Fruit fly (Drosophila melanogaster) whole organism, embryonic: ENCODE results near the gene CG15209.

Experiments used
- ATbp ChIP-seq: fragments of 200-800 bp; sonication (Bioruptor generic); optimal IDR thresholded peaks from 2 replicates; lab custom pipeline; 2017; ENCODE audit warnings: missing biosample characterization, mild to moderate bottlenecking, missing genetic modification characterization, missing genetic modification reagents
- Abd-B ChIP-seq: fragments of 200-800 bp; sonication (Bioruptor generic); optimal IDR thresholded peaks from 2 replicates; lab custom pipeline; 2018; ENCODE audit warnings: missing biosample characterization, mild to moderate bottlenecking, missing genetic modification characterization, moderate library complexity
- Atf6 ChIP-seq: fragments of 200-800 bp; sonication (Bioruptor generic); IDR thresholded peaks from 2 replicates; pipeline ENCODE4 v1.3.6; 2022; ENCODE audit warnings: missing biosample characterization, missing genetic modification characterization
- B-H2 ChIP-seq: fragments of 200-800 bp; sonication (Bioruptor generic); optimal IDR thresholded peaks from 2 replicates; lab custom pipeline; 2018; ENCODE audit warnings: missing biosample characterization, mild to moderate bottlenecking, missing genetic modification characterization
- CG10267 ChIP-seq: fragments of 200-800 bp; sonication (Bioruptor generic); optimal IDR thresholded peaks from 2 replicates; lab custom pipeline; 2018; ENCODE audit warnings: missing biosample characterization, mild to moderate bottlenecking, missing genetic modification characterization, moderate library complexity
- CG13287 ChIP-seq: fragments of 200-800 bp; sonication (Bioruptor generic); IDR thresholded peaks from 2 replicates; pipeline ENCODE4 v1.3.6; 2022; ENCODE audit warnings: missing biosample characterization, missing genetic modification characterization; ENCODE audit not compliant: partially characterized antibody
- CG15011 ChIP-seq: fragments of 200-800 bp; sonication (Bioruptor generic); optimal IDR thresholded peaks from 3 replicates; lab custom pipeline; 2018; ENCODE audit warnings: missing biosample characterization, mild to moderate bottlenecking, missing genetic modification characterization
- CG15479 ChIP-seq: fragments of 200-800 bp; sonication (Bioruptor generic); optimal IDR thresholded peaks from 3 replicates; lab custom pipeline; 2019; ENCODE audit warnings: missing biosample characterization, mild to moderate bottlenecking, missing genetic modification characterization, moderate library complexity
- CG16863 ChIP-seq: fragments of 200-800 bp; sonication (Bioruptor generic); optimal IDR thresholded peaks from 3 replicates; lab custom pipeline; 2016; ENCODE audit warnings: missing biosample characterization, missing genetic modification characterization
- CG17568 ChIP-seq: fragments of 200-800 bp; sonication (Bioruptor generic); optimal IDR thresholded peaks from 2 replicates; lab custom pipeline; 2018; ENCODE audit warnings: missing biosample characterization, mild to moderate bottlenecking, missing genetic modification characterization, moderate library complexity
- CG17612 ChIP-seq: fragments of 200-800 bp; sonication (Bioruptor generic); IDR thresholded peaks from 2 replicates; pipeline ENCODE4 v1.3.6; 2022; ENCODE audit warnings: missing biosample characterization, missing genetic modification characterization
- CG17912 ChIP-seq: fragments of 200-800 bp; sonication (Bioruptor generic); optimal IDR thresholded peaks from 2 replicates; lab custom pipeline; 2018; ENCODE audit warnings: missing biosample characterization, mild to moderate bottlenecking, missing genetic modification characterization
- CG18011 ChIP-seq: fragments of 200-800 bp; sonication (Bioruptor generic); optimal IDR thresholded peaks from 2 replicates; lab custom pipeline; 2017; ENCODE audit warnings: missing biosample characterization, missing genetic modification characterization, mild to moderate bottlenecking, moderate library complexity, missing genotype
- CG18262 ChIP-seq: fragments of 200-800 bp; optimal IDR thresholded peaks from 3 replicates; lab custom pipeline; 2019; ENCODE audit warnings: missing biosample characterization, mild to moderate bottlenecking, missing genetic modification characterization, moderate library complexity
- CG1832 ChIP-seq: fragments of 200-800 bp; sonication (Bioruptor generic); optimal IDR thresholded peaks from 2 replicates; lab custom pipeline; 2017; ENCODE audit warnings: missing biosample characterization, mild to moderate bottlenecking, missing genetic modification characterization, inconsistent platforms
- CG18476 ChIP-seq: fragments of 200-800 bp; sonication (Bioruptor generic); optimal IDR thresholded peaks from 2 replicates; lab custom pipeline; 2016; ENCODE audit warnings: missing biosample characterization, mild to moderate bottlenecking, missing genetic modification characterization
- CG2120 ChIP-seq: fragments of 200-800 bp; sonication (Bioruptor generic); optimal IDR thresholded peaks from 3 replicates; lab custom pipeline; 2016; ENCODE audit warnings: missing biosample characterization, missing genetic modification characterization
- CG2199 ChIP-seq: fragments of 200-800 bp; sonication (Bioruptor generic); IDR thresholded peaks from 3 replicates; pipeline ENCODE4 v1.3.6; 2022; ENCODE audit warnings: missing biosample characterization, missing genetic modification characterization
- CG33557 ChIP-seq: fragments of 200-800 bp; sonication (Bioruptor generic); optimal IDR thresholded peaks from 2 replicates; lab custom pipeline; 2019; ENCODE audit warnings: missing biosample characterization, mild to moderate bottlenecking, missing genetic modification characterization, moderate library complexity
- CG42726 ChIP-seq: fragments of 200-800 bp; sonication (Bioruptor generic); IDR thresholded peaks from 2 replicates; pipeline ENCODE4 v1.3.6; 2022; ENCODE audit warnings: missing biosample characterization, missing genetic modification characterization; ENCODE audit not compliant: partially characterized antibody
- CG4282 ChIP-seq: fragments of 200-800 bp; sonication (Bioruptor generic); optimal IDR thresholded peaks from 2 replicates; lab custom pipeline; 2016; ENCODE audit warnings: missing biosample characterization, missing genetic modification characterization
- CG6254 ChIP-seq: fragments of 200-800 bp; sonication (Bioruptor generic); optimal IDR thresholded peaks from 3 replicates; lab custom pipeline; 2017; ENCODE audit warnings: mild to moderate bottlenecking, missing biosample characterization, missing genetic modification reagents, missing genetic modification characterization
- CG6791 ChIP-seq: fragments of 200-800 bp; sonication (Bioruptor generic); IDR thresholded peaks from 3 replicates; pipeline ENCODE4 v1.3.6; 2022; ENCODE audit warnings: missing biosample characterization, missing genetic modification characterization; ENCODE audit not compliant: partially characterized antibody
- CG7357 ChIP-seq: fragments of 200-800 bp; sonication (Bioruptor generic); IDR thresholded peaks from 3 replicates; pipeline ENCODE4 v1.3.6; 2022; ENCODE audit warnings: missing biosample characterization, missing genetic modification characterization
- CG7556 ChIP-seq: fragments of 200-800 bp; sonication (Bioruptor generic); optimal IDR thresholded peaks from 2 replicates; lab custom pipeline; 2017; ENCODE audit warnings: missing biosample characterization, mild to moderate bottlenecking, missing genetic modification characterization
- CG8388 ChIP-seq: fragments of 200-800 bp; sonication (Bioruptor generic); optimal IDR thresholded peaks from 2 replicates; lab custom pipeline; 2019; ENCODE audit warnings: missing biosample characterization, mild to moderate bottlenecking, missing genetic modification characterization, moderate library complexity
- CG8478 ChIP-seq: fragments of >200 bp; optimal IDR thresholded peaks from 2 replicates; lab custom pipeline; 2018
- CG9876 ChIP-seq: fragments of 200-800 bp; sonication (Bioruptor generic); optimal IDR thresholded peaks from 2 replicates; lab custom pipeline; 2016; ENCODE audit warnings: missing biosample characterization, missing genetic modification characterization
- Eip74EF ChIP-seq, 2 experiments: fragments of 200-800 bp in 1 of 2; fragments of >200 bp in 1 of 2; sonication (Bioruptor generic) in 1 of 2; optimal IDR thresholded peaks; 2 replicates each; lab custom pipeline; 2017 to 2019; ENCODE audit warnings: missing biosample characterization in 2 of 2, missing genetic modification characterization in 2 of 2, mild to moderate bottlenecking in 1 of 2, moderate library complexity in 1 of 2
- Hsf ChIP-seq: fragments of 200-800 bp; sonication (Bioruptor generic); optimal IDR thresholded peaks from 3 replicates; lab custom pipeline; 2016; ENCODE audit warnings: missing biosample characterization, missing genetic modification characterization
- Mad ChIP-seq: fragments of 200-800 bp; sonication (Bioruptor generic); optimal IDR thresholded peaks from 2 replicates; lab custom pipeline; 2016; ENCODE audit warnings: missing biosample characterization, missing genetic modification characterization
- Med ChIP-seq: fragments of 200-800 bp; sonication (Bioruptor generic); peaks from one replicate; lab custom pipeline; 2016; ENCODE audit warnings: missing biosample characterization, missing genetic modification characterization, mild to moderate bottlenecking, inconsistent platforms, moderate library complexity
- Nf-YC ChIP-seq: fragments of 200-800 bp; optimal IDR thresholded peaks from 3 replicates; lab custom pipeline; 2019; ENCODE audit warnings: missing biosample characterization, mild to moderate bottlenecking, missing genetic modification characterization, moderate library complexity
- Sox102F ChIP-seq: fragments of 200-800 bp; sonication (Bioruptor generic); optimal IDR thresholded peaks from 2 replicates; lab custom pipeline; 2018; ENCODE audit warnings: missing biosample characterization, mild to moderate bottlenecking, missing genetic modification characterization, moderate library complexity
- caup ChIP-seq: fragments of 200-800 bp; sonication (Bioruptor generic); optimal IDR thresholded peaks from 3 replicates; lab custom pipeline; 2017; ENCODE audit warnings: missing biosample characterization, mild to moderate bottlenecking, missing genetic modification characterization, moderate library complexity; ENCODE audit not compliant: severe bottlenecking
- dati ChIP-seq: fragments of 200-800 bp; sonication (Bioruptor generic); IDR thresholded peaks from 2 replicates; pipeline ENCODE4 v1.3.6; 2022; ENCODE audit warnings: missing biosample characterization, missing genetic modification characterization
- dmrt11E ChIP-seq: fragments of 200-800 bp; sonication (Bioruptor generic); optimal IDR thresholded peaks from 3 replicates; lab custom pipeline; 2018; ENCODE audit warnings: missing biosample characterization, mild to moderate bottlenecking, missing genetic modification characterization, moderate library complexity
- dpn ChIP-seq, 2 experiments: fragments of 200-800 bp; sonication (Bioruptor generic); optimal IDR thresholded peaks; 3 replicates each; lab custom pipeline; 2016; ENCODE audit warnings: missing biosample characterization in 2 of 2, missing genetic modification characterization in 2 of 2
- fd102C ChIP-seq: fragments of 200-800 bp; sonication (Bioruptor generic); optimal IDR thresholded peaks from 2 replicates; lab custom pipeline; 2018; ENCODE audit warnings: missing biosample characterization, mild to moderate bottlenecking, missing genetic modification characterization, moderate library complexity
- gce ChIP-seq: fragments of 200-800 bp; sonication (Bioruptor generic); IDR thresholded peaks from 3 replicates; pipeline ENCODE4 v1.3.6; 2022; ENCODE audit warnings: missing biosample characterization, missing genetic modification characterization
- luna ChIP-seq: fragments of 200-800 bp; sonication (Bioruptor generic); optimal IDR thresholded peaks from 2 replicates; lab custom pipeline; 2016; ENCODE audit warnings: missing biosample characterization, missing genetic modification characterization
- mirr ChIP-seq: fragments of 200-800 bp; sonication (Bioruptor generic); optimal IDR thresholded peaks from 3 replicates; lab custom pipeline; 2018; ENCODE audit warnings: missing biosample characterization, mild to moderate bottlenecking, missing genetic modification characterization
- oc ChIP-seq: fragments of 200-800 bp; sonication (Bioruptor generic); optimal IDR thresholded peaks from 2 replicates; lab custom pipeline; 2018; ENCODE audit warnings: missing biosample characterization, mild to moderate bottlenecking, missing genetic modification characterization, moderate library complexity
- p53 ChIP-seq: fragments of 200-800 bp; sonication (Bioruptor generic); optimal IDR thresholded peaks from 2 replicates; lab custom pipeline; 2016; ENCODE audit warnings: missing biosample characterization, missing genetic modification characterization
- pita ChIP-seq: fragments of 200-800 bp; sonication (Bioruptor generic); optimal IDR thresholded peaks from 2 replicates; lab custom pipeline; 2017; ENCODE audit warnings: missing biosample characterization, mild to moderate bottlenecking, missing genetic modification characterization
- pnt ChIP-seq: fragments of 200-800 bp; sonication (Bioruptor generic); optimal IDR thresholded peaks from 3 replicates; lab custom pipeline; 2016; ENCODE audit warnings: missing biosample characterization, missing genetic modification characterization
- vvl ChIP-seq: fragments of 200-800 bp; sonication (Bioruptor generic); IDR thresholded peaks from 2 replicates; pipeline ENCODE4 v1.3.6; 2022; ENCODE audit warnings: missing biosample characterization, missing genetic modification characterization
- z ChIP-seq: fragments of 200-800 bp; sonication (Bioruptor generic); IDR thresholded peaks from 3 replicates; pipeline ENCODE4 v1.3.6; 2022; ENCODE audit warnings: missing biosample characterization, missing genetic modification characterization
- zf30C ChIP-seq: fragments of 200-800 bp; sonication (Bioruptor generic); optimal IDR thresholded peaks from 3 replicates; lab custom pipeline; 2018; ENCODE audit warnings: missing biosample characterization, mild to moderate bottlenecking, missing genetic modification characterization
- zfh1 ChIP-seq: fragments of 200-800 bp; sonication (Bioruptor generic); IDR thresholded peaks from 3 replicates; pipeline ENCODE4 v1.3.6; 2022; ENCODE audit warnings: missing biosample characterization, missing genetic modification characterization

Gene CG15209

dm6 chrX:10814832-10815372 lies 27.1 kb upstream of the CG15209 start (continued):
- TF ChIP-seq ATbp (GFP tag; lab: Kevin White, UChicago) (peak; percentile 32), Nf-YC (tag; lab: Kevin White, UChicago) (no peak), p53 (GFP tag; lab: Kevin White, UChicago) (peak; percentile 1), CG7357 (no peak), CG7556 (GFP tag; lab: Kevin White, UChicago) (no peak), zfh1 (GFP tag; lab: Robert Waterston, UW) (no peak), CG17568 (GFP tag; lab: Kevin White, UChicago) (no peak), CG1832 (GFP tag; lab: Kevin White, UChicago) (no peak), caup (GFP tag; lab: Kevin White, UChicago) (no peak), CG42726 (GFP tag; lab: Robert Waterston, UW) (no peak), oc (tag; lab: Kevin White, UChicago) (no peak), Abd-B (no peak), dati (no peak), dmrt11E (tag; lab: Kevin White, UChicago) (no peak), gce (GFP tag; lab: Robert Waterston, UW) (no peak), pnt (no peak), CG13287 (GFP tag; lab: Robert Waterston, UW) (no peak), Eip74EF (GFP tag; optimal IDR thresholded peaks at IDR 0.05; lab: Kevin White, UChicago) (no peak), dpn (GFP tag; optimal IDR thresholded peaks at IDR 0.05; lab: Kevin White, UChicago) (no peak), pita (GFP tag; lab: Kevin White, UChicago) (no peak), Atf6 (GFP tag; lab: Robert Waterston, UW) (0 out of 2 replicates have a peak, but pooled peaks have one; percentile 6), CG18262 (tag; lab: Kevin White, UChicago) (no peak), fd102C (no peak), CG6791 (GFP tag; lab: Robert Waterston, UW) (0 out of 3 replicates have a peak, but pooled peaks have one; percentile 36), Hsf (GFP tag; lab: Kevin White, UChicago) (peak; percentile 1), CG2199 (peak; percentile 65), zf30C (peak; percentile 78), luna (GFP tag; lab: Kevin White, UChicago) (no peak), CG8388 (GFP tag; lab: Kevin White, UChicago) (no peak), CG4282 (GFP tag; lab: Kevin White, UChicago) (no peak), mirr (GFP tag; lab: Kevin White, UChicago) (no peak), CG15011 (no peak), z (GFP tag; lab: Robert Waterston, UW) (peak; percentile 79; the same call in 2 of the 3 replicates), CG18476 (GFP tag; lab: Kevin White, UChicago) (no peak), Med (GFP tag; lab: Kevin White, UChicago) (no peak), CG15479 (GFP tag; lab: Kevin White, UChicago) (no peak), CG17612 (GFP tag; lab: Robert Waterston, UW) (no peak), CG2120 (no peak), CG16863 (GFP tag; lab: Kevin White, UChicago) (no peak), CG8478 (lab: Kevin White, UChicago) (no peak), CG18011 (GFP tag; lab: Kevin White, UChicago) (no peak), CG10267 (tag; lab: Kevin White, UChicago) (no peak), B-H2 (GFP tag; lab: Kevin White, UChicago) (no peak), CG17912 (GFP tag; lab: Kevin White, UChicago) (no peak), CG33557 (GFP tag; lab: Kevin White, UChicago) (no peak), CG6254 (GFP tag; lab: Kevin White, UChicago) (peak; percentile 84), Sox102F (GFP tag; lab: Kevin White, UChicago) (no peak), CG9876 (GFP tag; lab: Kevin White, UChicago) (no peak), vvl (GFP tag; lab: Robert Waterston, UW) (no peak), Mad (no peak)
